Worm (Caenorhabditis elegans) whole organism, early embryonic: ENCODE results near the gene F48B9.8.

Source experiments
- B0310.2 ChIP-seq: sonication (generic microtip); optimal IDR thresholded peaks from 2 replicates; lab custom pipeline; 2016; ENCODE audit warnings: mild to moderate bottlenecking, missing genetic modification characterization, missing compliant biosample characterization
- F13C5.2 ChIP-seq: sonication (generic microtip); optimal IDR thresholded peaks from 2 replicates; lab custom pipeline; 2017; ENCODE audit warnings: mild to moderate bottlenecking, missing genetic modification characterization, inconsistent platforms, missing compliant biosample characterization
- ama-1 ChIP-seq: fragments of 150-350 bp; optimal IDR thresholded peaks from 2 replicates; lab custom pipeline; 2014
- flt-1 ChIP-seq: fragments of 200-800 bp; sonication (Bioruptor generic); IDR thresholded peaks from 2 replicates; pipeline ENCODE4 v1.3.6; 2022; ENCODE audit warnings: missing genetic modification characterization, missing compliant biosample characterization
- hnd-1 ChIP-seq: sonication (generic microtip); optimal IDR thresholded peaks from 2 replicates; lab custom pipeline; 2016; ENCODE audit warnings: missing genetic modification characterization, missing compliant biosample characterization
- scrt-1 ChIP-seq: fragments of 200-800 bp; sonication (Bioruptor generic); IDR thresholded peaks from 2 replicates; pipeline ENCODE4 v1.3.6; 2022; ENCODE audit warnings: missing genetic modification characterization, missing compliant biosample characterization
- tbx-37 ChIP-seq: fragments of 200-800 bp; sonication (Bioruptor generic); conservative IDR thresholded peaks from 2 replicates; pipeline ENCODE4 v1.3.6; 2022; ENCODE audit warnings: missing genetic modification reagents, missing genetic modification characterization, missing compliant biosample characterization
- tra-4 ChIP-seq: sonication (generic microtip); optimal IDR thresholded peaks from 2 replicates; lab custom pipeline; 2017; ENCODE audit warnings: missing genetic modification characterization, missing compliant biosample characterization

DNA sequence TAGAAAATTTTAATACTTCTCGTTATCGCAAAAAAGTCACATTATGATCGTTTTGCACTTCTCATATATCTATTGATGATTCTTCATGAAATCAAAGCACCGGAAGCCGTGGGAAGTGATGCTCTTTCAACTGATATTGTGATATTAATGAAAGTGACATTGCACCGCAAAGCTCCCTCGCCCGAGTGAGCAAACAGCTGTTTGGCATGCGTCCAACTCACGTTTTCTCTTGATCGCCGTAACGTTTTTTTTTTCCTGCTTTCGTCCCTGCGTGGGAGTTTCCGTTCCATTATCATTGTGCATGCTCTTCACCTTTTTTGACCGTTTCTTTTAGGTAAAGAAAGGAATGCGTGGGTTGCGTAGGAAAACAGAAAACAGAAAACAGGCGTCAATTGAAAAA, 12.7 kb upstream of the F48B9.8 start:
- no peak for TF ChIP-seq scrt-1 (GFP tag; lab: Robert Waterston, UW)
- no peak for TF ChIP-seq tra-4 (tag; lab: Kevin White, UChicago)
- TF ChIP-seq F13C5.2 (tag; lab: Kevin White, UChicago) = no peak
- TF ChIP-seq tbx-37 (GFP tag; lab: Robert Waterston, UW) = no peak
- no peak for TF ChIP-seq flt-1
- TF ChIP-seq B0310.2 (tag; lab: Kevin White, UChicago) = no peak
- no peak for TF ChIP-seq ama-1 (lab: Kevin White, UChicago)
- no peak for TF ChIP-seq hnd-1 (tag; lab: Kevin White, UChicago)
